Fruit fly (Drosophila melanogaster): ENCODE data around the gene Ns3.

Ns3 gene

DNA sequence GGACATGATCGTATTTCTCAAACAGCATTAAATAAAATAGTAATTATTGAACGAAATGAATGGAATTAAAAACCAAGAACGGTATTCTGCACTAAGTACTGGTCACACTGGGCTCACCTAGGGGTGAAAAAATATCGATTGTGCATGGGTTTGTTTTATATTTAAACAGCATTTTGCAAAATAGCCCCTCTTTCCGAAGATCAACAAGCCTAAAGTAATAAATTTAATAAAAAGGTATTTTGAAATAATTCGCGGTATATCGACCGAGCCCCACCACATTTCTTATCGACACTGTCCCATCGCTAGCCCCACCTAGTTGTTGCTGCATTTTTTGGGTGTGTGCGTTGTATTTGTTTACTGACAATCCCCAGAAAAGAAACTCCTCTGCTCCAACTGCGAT lies 6.5 kb upstream of the Ns3 start, which contains the start of gene pck (continued):
- TF ChIP-seq HHEX (GFP tag; optimal IDR thresholded peaks at IDR 0.05) (peak; percentile 6), Mrtf (GFP tag; IDR thresholded peaks at IDR 0.05) (0 out of 3 replicates have a peak, but pooled peaks have one; percentile 10), CG3281 (GFP tag; optimal IDR thresholded peaks at IDR 0.05) (peak; percentile 52), Oli (tag; optimal IDR thresholded peaks at IDR 0.05) (no peak), pb (GFP tag; optimal IDR thresholded peaks at IDR 0.05) (no peak), CG17829 (tag; optimal IDR thresholded peaks at IDR 0.05) (peak; percentile 67), CG15479 (GFP tag; optimal IDR thresholded peaks at IDR 0.05) (no peak), bcd (GFP tag; optimal IDR thresholded peaks at IDR 0.05) (peak; percentile 27), Hsf (GFP tag; optimal IDR thresholded peaks at IDR 0.05) (peak; percentile 67), exex (tag; optimal IDR thresholded peaks at IDR 0.05) (no peak), unpg (GFP tag; optimal IDR thresholded peaks at IDR 0.05) (peak; percentile 70), ttk (GFP tag; IDR thresholded peaks at IDR 0.05) (peak; percentile 55), Hand (GFP tag; optimal IDR thresholded peaks at IDR 0.05) (no peak), CG2116 (GFP tag; optimal IDR thresholded peaks at IDR 0.05) (peak; percentile 78), otp (GFP tag; IDR thresholded peaks at IDR 0.05) (no peak), CG12391 (tag; optimal IDR thresholded peaks at IDR 0.05) (peak; percentile 78), CG9876 (GFP tag; optimal IDR thresholded peaks at IDR 0.05) (no peak), Rfx (GFP tag; IDR thresholded peaks at IDR 0.05) (peak; percentile 73), kni (GFP tag; optimal IDR thresholded peaks at IDR 0.05) (no peak), CG3995 (GFP tag; optimal IDR thresholded peaks at IDR 0.05) (no peak), CG4707 (GFP tag; optimal IDR thresholded peaks at IDR 0.05) (no peak), CG9437 (GFP tag; optimal IDR thresholded peaks at IDR 0.05) (peak; percentile 45), YL-1 (GFP tag; optimal IDR thresholded peaks at IDR 0.05) (peak; percentile 84), CG10654 (GFP tag; optimal IDR thresholded peaks at IDR 0.05) (peak; percentile 38), jigr1 (GFP tag; IDR thresholded peaks at IDR 0.05) (no peak), h (optimal IDR thresholded peaks at IDR 0.05) (no peak), eyg (GFP tag; optimal IDR thresholded peaks at IDR 0.05) (no peak), Fer2 (tag; optimal IDR thresholded peaks at IDR 0.05) (no peak), fu2 (GFP tag; optimal IDR thresholded peaks at IDR 0.05) (peak; percentile 44), oc (tag; optimal IDR thresholded peaks at IDR 0.05) (no peak), Antp (GFP tag; optimal IDR thresholded peaks at IDR 0.05) (peak; percentile 63), CG13296 (GFP tag; optimal IDR thresholded peaks at IDR 0.05) (peak; percentile 25), CG13894 (tag; optimal IDR thresholded peaks at IDR 0.05) (peak; percentile 12), C15 (GFP tag; IDR thresholded peaks at IDR 0.05) (no peak), caup (GFP tag; optimal IDR thresholded peaks at IDR 0.05; ENCODE audit: severe bottlenecking) (peak; percentile 51), sisA (GFP tag; IDR thresholded peaks at IDR 0.05) (peak; percentile 70), CG16813 (GFP tag; IDR thresholded peaks at IDR 0.05; ENCODE audit: partially characterized antibody) (peak; percentile 50; the same call in 1 of the 3 replicates), Taf1 (GFP tag; IDR thresholded peaks at IDR 0.05) (peak; percentile 50), tll (GFP tag; optimal IDR thresholded peaks at IDR 0.05) (no peak), Elba2 (GFP tag; optimal IDR thresholded peaks at IDR 0.05) (peak; percentile 50), az2 (GFP tag; optimal IDR thresholded peaks at IDR 0.05) (peak; percentile 71), CG34422 (GFP tag; IDR thresholded peaks at IDR 0.05) (peak; percentile 70; the same call in 2 of the 3 replicates), Camta (GFP tag; optimal IDR thresholded peaks at IDR 0.05) (peak; percentile 69), CG6272 (GFP tag; IDR thresholded peaks at IDR 0.05) (peak; percentile 30; the same call in 1 of the 2 replicates), Ravus (GFP tag; IDR thresholded peaks at IDR 0.05) (no peak), CHES-1-like (GFP tag; optimal IDR thresholded peaks at IDR 0.05) (peak; percentile 22), ssp (GFP tag; IDR thresholded peaks at IDR 0.05) (peak; percentile 38; the same call in 1 of the 2 replicates), CG9215 (GFP tag; IDR thresholded peaks at IDR 0.05) (peak; percentile 52), prd (optimal IDR thresholded peaks at IDR 0.05) (no peak), prd (GFP tag; IDR thresholded peaks at IDR 0.05) (peak; percentile 83), pan (optimal IDR thresholded peaks at IDR 0.05) (no peak), pan (GFP tag; optimal IDR thresholded peaks at IDR 0.05 in 1 of 2, IDR thresholded peaks at IDR 0.05 in 1 of 2) (peak in 1 of 2 experiments; percentile 70)

All from whole organism, embryonic.